Worm (Caenorhabditis elegans) whole organism, L1 larva: Measurements from ENCODE around the gene his-48.
A peak's percentile ranks its signal among the peaks of the same experiment; 100 is the strongest.
"Not testable (repeated sequence)": the region's sequence is repeated elsewhere in the genome, so short reads cannot be mapped to it uniquely, and the experiment has no call there.

Source experiments
- C04F5.9 ChIP-seq: sonication (generic microtip); optimal IDR thresholded peaks from 2 replicates; lab custom pipeline; 2016; ENCODE audit warnings: missing genetic modification characterization, missing compliant biosample characterization
- C34B4.2 ChIP-seq: sonication (generic microtip); optimal IDR thresholded peaks from 2 replicates; lab custom pipeline; 2017; ENCODE audit warnings: mild to moderate bottlenecking, missing genetic modification characterization, missing compliant biosample characterization
- F16B12.6 ChIP-seq: fragments of 150-350 bp; optimal IDR thresholded peaks from 2 replicates; lab custom pipeline; 2014; ENCODE audit warnings: missing biosample characterization, missing genetic modification characterization
- ama-1 ChIP-seq: fragments of 150-350 bp; optimal IDR thresholded peaks from 2 replicates; lab custom pipeline; 2014
- ceh-8 ChIP-seq: fragments of 200-800 bp; sonication (Bioruptor generic); optimal IDR thresholded peaks from 2 replicates; lab custom pipeline; 2018; ENCODE audit warnings: mild to moderate bottlenecking, missing genetic modification characterization, moderate library complexity, missing compliant biosample characterization
- ceh-82 ChIP-seq, 3 experiments: fragments of 150-350 bp in 1 of 3; sonication (generic microtip) in 2 of 3; optimal IDR thresholded peaks; 2 replicates each; lab custom pipeline; 2014 to 2017; ENCODE audit warnings: missing biosample characterization in 3 of 3, missing genetic modification characterization in 3 of 3
- ceh-88 ChIP-seq: fragments of 200-800 bp; sonication (Bioruptor generic); IDR thresholded peaks from 2 replicates; pipeline ENCODE4 v1.3.6; 2022; ENCODE audit warnings: missing genetic modification characterization, missing compliant biosample characterization
- ceh-90 ChIP-seq: sonication (generic microtip); optimal IDR thresholded peaks from 2 replicates; lab custom pipeline; 2016; ENCODE audit warnings: missing genetic modification characterization, missing compliant biosample characterization
- dpl-1 ChIP-seq, 3 experiments: fragments of 150-350 bp in 2 of 3; sonication (generic microtip) in 1 of 3; optimal IDR thresholded peaks; 2 replicates each; lab custom pipeline; 2014 to 2017; ENCODE audit warnings: missing biosample characterization in 3 of 3, missing genetic modification characterization in 3 of 3, missing genetic modification reagents in 3 of 3
- dsc-1 ChIP-seq: sonication (generic microtip); optimal IDR thresholded peaks from 2 replicates; lab custom pipeline; 2016; ENCODE audit warnings: mild to moderate bottlenecking, missing genetic modification characterization, missing compliant biosample characterization
- efl-1 ChIP-seq, 4 experiments: fragments of 150-350 bp; optimal IDR thresholded peaks in 3 of 4; peaks in 1 of 4; 1 replicate in 1 of 4; 2 replicates in 3 of 4; lab custom pipeline; 2014; ENCODE audit warnings: missing biosample characterization in 2 of 4, missing genetic modification characterization in 2 of 4, missing genetic modification reagents in 2 of 4
- egl-13 ChIP-seq: sonication (generic microtip); optimal IDR thresholded peaks from 2 replicates; lab custom pipeline; 2016; ENCODE audit warnings: missing genotype, missing genetic modification reagents, missing genetic modification characterization, missing compliant biosample characterization
- elt-2 ChIP-seq: sonication (generic microtip); optimal IDR thresholded peaks from 2 replicates; lab custom pipeline; 2016; ENCODE audit warnings: missing genetic modification characterization, mild to moderate bottlenecking, inconsistent platforms, missing compliant biosample characterization, missing genetic modification reagents
- fkh-4 ChIP-seq: sonication (generic microtip); optimal IDR thresholded peaks from 2 replicates; lab custom pipeline; 2016; ENCODE audit warnings: missing compliant biosample characterization, missing genetic modification characterization, borderline replicate concordance
- fos-1 ChIP-seq: fragments of 150-350 bp; optimal IDR thresholded peaks from 2 replicates; lab custom pipeline; 2014; ENCODE audit warnings: missing biosample characterization, missing genetic modification characterization
- hlh-17 ChIP-seq: fragments of 200-800 bp; sonication (Bioruptor generic); optimal IDR thresholded peaks from 2 replicates; lab custom pipeline; 2018; ENCODE audit warnings: missing genetic modification characterization, mild to moderate bottlenecking, missing compliant biosample characterization, moderate library complexity, borderline replicate concordance
- hpl-2 ChIP-seq: fragments of 150-350 bp; optimal IDR thresholded peaks from 2 replicates; lab custom pipeline; 2014; ENCODE audit warnings: missing biosample characterization, missing genetic modification reagents, missing genetic modification characterization
- irx-1 ChIP-seq: sonication (generic microtip); optimal IDR thresholded peaks from 2 replicates; lab custom pipeline; 2016; ENCODE audit warnings: missing genetic modification characterization, missing compliant biosample characterization
- jun-1 ChIP-seq: fragments of 150-350 bp; optimal IDR thresholded peaks from 2 replicates; lab custom pipeline; 2014; ENCODE audit warnings: missing biosample characterization, missing genetic modification reagents, missing genetic modification characterization
- lin-13 ChIP-seq: fragments of 150-350 bp; optimal IDR thresholded peaks from 2 replicates; lab custom pipeline; 2014; ENCODE audit warnings: missing biosample characterization, missing genetic modification reagents, missing genetic modification characterization
- lin-14 ChIP-seq: fragments of 200-800 bp; sonication (Bioruptor generic); optimal IDR thresholded peaks from 2 replicates; lab custom pipeline; 2018; ENCODE audit warnings: mild to moderate bottlenecking, missing genetic modification characterization, moderate library complexity, missing compliant biosample characterization
- lin-15B ChIP-seq: fragments of 150-350 bp; sonication (generic microtip); optimal IDR thresholded peaks from 3 replicates; lab custom pipeline; 2014; ENCODE audit warnings: missing biosample characterization, missing genetic modification characterization
- lin-35 ChIP-seq, 2 experiments: fragments of 150-350 bp; optimal IDR thresholded peaks; 2 replicates each; lab custom pipeline; 2014; ENCODE audit warnings: missing biosample characterization in 2 of 2, missing genetic modification characterization in 2 of 2, missing genetic modification reagents in 2 of 2
- lin-39 ChIP-seq: fragments of 150-350 bp; optimal IDR thresholded peaks from 2 replicates; lab custom pipeline; 2014; ENCODE audit warnings: missing biosample characterization, missing genetic modification reagents, missing genetic modification characterization
- lsy-2 ChIP-seq, 2 experiments: fragments of 150-350 bp; optimal IDR thresholded peaks; 2 replicates each; lab custom pipeline; 2014; ENCODE audit warnings: missing biosample characterization in 2 of 2, missing genetic modification characterization in 2 of 2
- mdl-1 ChIP-seq, 2 experiments: fragments of 150-350 bp; optimal IDR thresholded peaks; 2 replicates each; lab custom pipeline; 2014 to 2017; ENCODE audit warnings: missing biosample characterization in 2 of 2, missing genetic modification characterization in 2 of 2, inconsistent platforms in 1 of 2
- mef-2 ChIP-seq: fragments of 150-350 bp; optimal IDR thresholded peaks from 2 replicates; lab custom pipeline; 2014; ENCODE audit warnings: missing biosample characterization, missing genetic modification characterization
- mep-1 ChIP-seq: fragments of 150-350 bp; optimal IDR thresholded peaks from 2 replicates; lab custom pipeline; 2014; ENCODE audit warnings: missing biosample characterization, missing genetic modification characterization
- nhr-11 ChIP-seq: fragments of 150-350 bp; optimal IDR thresholded peaks from 2 replicates; lab custom pipeline; 2014; ENCODE audit warnings: missing biosample characterization, missing genetic modification characterization
- nhr-12 ChIP-seq: sonication (generic microtip); optimal IDR thresholded peaks from 2 replicates; lab custom pipeline; 2017; ENCODE audit warnings: missing biosample characterization, missing genetic modification characterization
- nhr-19 ChIP-seq: fragments of 200-800 bp; sonication (Bioruptor generic); conservative IDR thresholded peaks from 2 replicates; pipeline ENCODE4 v1.3.6; 2022; ENCODE audit warnings: missing genetic modification characterization, missing compliant biosample characterization
- nhr-20 ChIP-seq: sonication (generic microtip); optimal IDR thresholded peaks from 2 replicates; lab custom pipeline; 2016; ENCODE audit warnings: mild to moderate bottlenecking, missing genetic modification characterization, missing compliant biosample characterization
- nhr-237 ChIP-seq: fragments of 150-350 bp; optimal IDR thresholded peaks from 2 replicates; lab custom pipeline; 2014; ENCODE audit warnings: missing biosample characterization, missing genetic modification characterization
- nhr-77 ChIP-seq: fragments of 150-350 bp; optimal IDR thresholded peaks from 2 replicates; lab custom pipeline; 2014; ENCODE audit warnings: missing biosample characterization, missing genetic modification characterization
- nhr-84 ChIP-seq: sonication (generic microtip); optimal IDR thresholded peaks from 2 replicates; lab custom pipeline; 2017; ENCODE audit warnings: missing biosample characterization, missing genetic modification characterization
- nhr-90 ChIP-seq: sonication (generic microtip); optimal IDR thresholded peaks from 2 replicates; lab custom pipeline; 2016; ENCODE audit warnings: mild to moderate bottlenecking, missing genetic modification characterization, missing compliant biosample characterization; ENCODE audit not compliant: poor library complexity
- pag-3 ChIP-seq: sonication (generic microtip); optimal IDR thresholded peaks from 2 replicates; lab custom pipeline; 2017; ENCODE audit warnings: missing genetic modification characterization, mild to moderate bottlenecking, missing compliant biosample characterization, antibody characterized with exemption, borderline replicate concordance; ENCODE audit not compliant: insufficient read depth
- pqm-1 ChIP-seq: sonication (generic microtip); optimal IDR thresholded peaks from 3 replicates; lab custom pipeline; 2017; ENCODE audit warnings: missing biosample characterization, missing genetic modification characterization
- rnt-1 ChIP-seq: sonication (generic microtip); optimal IDR thresholded peaks from 2 replicates; lab custom pipeline; 2016; ENCODE audit warnings: mild to moderate bottlenecking, missing genetic modification characterization, moderate library complexity, missing compliant biosample characterization
- skn-1 ChIP-seq: fragments of 150-350 bp; optimal IDR thresholded peaks from 2 replicates; lab custom pipeline; 2014; ENCODE audit warnings: missing biosample characterization, missing genetic modification characterization
- snpc-4 ChIP-seq: fragments of 150-350 bp; optimal IDR thresholded peaks from 2 replicates; lab custom pipeline; 2014; ENCODE audit warnings: missing biosample characterization, missing genetic modification characterization
- sup-37 ChIP-seq: fragments of 200-800 bp; sonication (Bioruptor generic); optimal IDR thresholded peaks from 2 replicates; lab custom pipeline; 2018; ENCODE audit warnings: mild to moderate bottlenecking, missing genetic modification characterization, missing compliant biosample characterization
- tbx-2 ChIP-seq: sonication (generic microtip); optimal IDR thresholded peaks from 2 replicates; lab custom pipeline; 2016; ENCODE audit warnings: missing genetic modification characterization, missing compliant biosample characterization
- tlp-1 ChIP-seq: fragments of 150-350 bp; optimal IDR thresholded peaks from 2 replicates; lab custom pipeline; 2014; ENCODE audit warnings: missing biosample characterization, missing genetic modification characterization
- unc-86 ChIP-seq: sonication (generic microtip); optimal IDR thresholded peaks from 2 replicates; lab custom pipeline; 2016; ENCODE audit warnings: missing genetic modification characterization, missing compliant biosample characterization
- unc-98 ChIP-seq: fragments of 200-800 bp; sonication (Bioruptor generic); IDR thresholded peaks from 2 replicates; pipeline ENCODE4 v1.3.6; 2022; ENCODE audit warnings: missing genetic modification characterization, missing compliant biosample characterization
- xbp-1 ChIP-seq: sonication (generic microtip); optimal IDR thresholded peaks from 2 replicates; lab custom pipeline; 2016; ENCODE audit warnings: missing genetic modification characterization, missing compliant biosample characterization
- zag-1 ChIP-seq: fragments of 150-350 bp; optimal IDR thresholded peaks from 2 replicates; lab custom pipeline; 2014; ENCODE audit warnings: missing biosample characterization, missing genetic modification characterization
- zip-4 ChIP-seq: fragments of 200-800 bp; sonication (Bioruptor generic); optimal IDR thresholded peaks from 2 replicates; lab custom pipeline; 2018; ENCODE audit warnings: mild to moderate bottlenecking, missing genetic modification characterization, moderate library complexity, missing compliant biosample characterization

his-48 gene

DNA sequence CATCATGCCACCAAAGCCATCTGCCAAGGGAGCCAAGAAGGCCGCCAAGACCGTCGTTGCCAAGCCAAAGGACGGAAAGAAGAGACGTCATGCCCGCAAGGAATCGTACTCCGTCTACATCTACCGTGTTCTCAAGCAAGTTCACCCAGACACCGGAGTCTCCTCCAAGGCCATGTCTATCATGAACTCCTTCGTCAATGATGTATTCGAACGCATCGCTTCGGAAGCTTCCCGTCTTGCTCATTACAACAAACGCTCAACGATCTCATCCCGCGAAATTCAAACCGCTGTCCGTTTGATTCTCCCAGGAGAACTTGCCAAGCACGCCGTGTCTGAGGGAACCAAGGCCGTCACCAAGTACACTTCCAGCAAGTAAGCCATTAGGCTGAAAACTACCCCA is at the start of gene his-48:
his-48 (plus strand) TSS at position 5 of the 400 bp plus-strand sequence.
- not testable (repeated sequence) for TF ChIP-seq nhr-84 (tag; lab: Kevin White, UChicago); nhr-19; lsy-2 (tag; optimal IDR thresholded peaks at IDR 0.05; lab: Kevin White, UChicago)

DNA sequence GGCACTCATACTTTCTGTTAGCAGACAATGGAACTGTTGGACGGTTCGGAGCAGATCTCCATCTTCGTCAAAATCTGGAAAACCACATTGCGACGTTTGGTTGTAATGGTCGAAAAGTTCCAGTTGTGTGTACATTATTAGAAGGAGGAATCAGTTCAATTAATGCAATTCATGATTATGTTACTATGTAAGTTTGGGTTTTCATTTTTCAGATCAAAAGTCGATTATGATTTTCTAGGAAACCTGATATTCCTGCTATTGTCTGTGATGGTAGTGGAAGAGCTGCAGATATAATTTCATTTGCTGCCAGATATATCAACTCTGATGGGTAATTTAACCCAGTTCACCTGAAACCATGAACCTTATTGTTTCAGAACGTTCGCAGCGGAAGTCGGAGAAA is 48.5 kb upstream of the his-48 start:
- TF ChIP-seq dpl-1 (GFP tag; optimal IDR thresholded peaks at IDR 0.05; lab: Kevin White, UChicago), result no peak
- no peak for TF ChIP-seq ceh-8 (GFP tag; lab: Kevin White, UChicago)
- TF ChIP-seq F16B12.6 (tag; lab: Kevin White, UChicago), result no peak
- no peak for TF ChIP-seq fos-1 (tag; lab: Kevin White, UChicago)
- no peak for TF ChIP-seq lin-14 (GFP tag; lab: Kevin White, UChicago)
- no peak for TF ChIP-seq tlp-1 (tag; lab: Kevin White, UChicago)

DNA sequence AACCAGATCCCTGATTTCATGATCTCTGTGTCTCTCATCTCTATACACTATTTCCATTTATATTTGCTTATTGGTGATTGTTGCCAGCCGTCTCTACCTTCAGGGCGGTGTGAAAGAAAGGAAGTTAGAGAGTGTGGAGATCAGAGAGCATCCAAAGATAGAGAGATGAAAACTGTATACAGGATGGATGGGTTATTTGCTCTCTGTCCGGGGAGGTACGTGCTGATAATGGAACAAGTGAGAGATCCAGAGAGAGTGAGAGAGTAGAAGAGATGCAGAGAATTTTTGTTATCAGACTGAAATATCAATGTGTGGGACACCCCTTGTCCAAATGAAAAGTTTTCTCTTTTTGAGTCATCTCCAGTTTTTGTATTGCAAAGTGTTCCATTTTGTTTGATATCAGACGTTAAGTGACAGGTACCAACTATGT is 40.4 kb upstream of the his-48 start:
- TF ChIP-seq egl-13 (tag; lab: Kevin White, UChicago), result no peak
- TF ChIP-seq unc-98 (GFP tag; lab: Robert Waterston, UW), result no peak
- no peak for TF ChIP-seq nhr-11 (tag; lab: Kevin White, UChicago)
- TF ChIP-seq C34B4.2 (tag; lab: Kevin White, UChicago), result no peak
- no peak for TF ChIP-seq xbp-1 (tag; lab: Kevin White, UChicago)
- no peak for TF ChIP-seq hpl-2 (GFP tag; lab: Kevin White, UChicago)
- TF ChIP-seq sup-37 (GFP tag; lab: Kevin White, UChicago), result peak; percentile 6
- TF ChIP-seq dsc-1 (tag; lab: Kevin White, UChicago), result no peak
- TF ChIP-seq lin-15B (tag; lab: Kevin White, UChicago), result no peak
- no peak for TF ChIP-seq fkh-4
- TF ChIP-seq mdl-1 (tag; optimal IDR thresholded peaks at IDR 0.05; lab: Kevin White, UChicago), result peak in 1 of 2 experiments; percentile 25
- TF ChIP-seq skn-1 (tag; lab: Kevin White, UChicago), result no peak
- no peak for TF ChIP-seq snpc-4 (tag; lab: Kevin White, UChicago)
- no peak for TF ChIP-seq unc-86 (tag; lab: Kevin White, UChicago)
- TF ChIP-seq elt-2 (tag; lab: Kevin White, UChicago), result peak; percentile 85
- TF ChIP-seq nhr-90 (tag; lab: Kevin White, UChicago), result peak; percentile 50
- no peak for TF ChIP-seq zip-4
- TF ChIP-seq rnt-1 (tag; lab: Kevin White, UChicago), result no peak
- peak; percentile 46 for TF ChIP-seq jun-1 (tag; lab: Kevin White, UChicago)
- no peak for TF ChIP-seq ceh-8 (GFP tag; lab: Kevin White, UChicago)
- no peak for TF ChIP-seq nhr-12
- TF ChIP-seq fos-1 (tag; lab: Kevin White, UChicago), result no peak
- no peak for TF ChIP-seq ceh-88 (GFP tag; lab: Robert Waterston, UW)
- TF ChIP-seq lsy-2 (tag; optimal IDR thresholded peaks at IDR 0.05; lab: Kevin White, UChicago), result peak in 1 of 2 experiments; percentile 20
- no peak for TF ChIP-seq lin-39 (tag; lab: Kevin White, UChicago)
- TF ChIP-seq tbx-2 (tag; lab: Kevin White, UChicago), result peak; percentile 63
- no peak for TF ChIP-seq hlh-17
- TF ChIP-seq ceh-90 (tag; lab: Kevin White, UChicago), result no peak
- no peak for TF ChIP-seq ama-1 (lab: Kevin White, UChicago)
- no peak for TF ChIP-seq pag-3 (tag; lab: Kevin White, UChicago)
- no peak for TF ChIP-seq mep-1 (tag; lab: Kevin White, UChicago)
- TF ChIP-seq efl-1 (optimal IDR thresholded peaks at IDR 0.05; lab: Kevin White, UChicago), result peak in 1 of 2 experiments; percentile 13
- peak in 1 of 2 experiments; percentile 89 for TF ChIP-seq efl-1 (GFP tag; optimal IDR thresholded peaks at IDR 0.05 in 1 of 2; lab: Kevin White, UChicago)
- no peak for TF ChIP-seq zag-1 (tag; lab: Kevin White, UChicago)
- TF ChIP-seq nhr-237 (tag; lab: Kevin White, UChicago), result no peak
- peak; percentile 28 for TF ChIP-seq pqm-1 (tag; lab: Kevin White, UChicago)
- no peak for TF ChIP-seq C04F5.9 (tag; lab: Kevin White, UChicago)
- peak in 1 of 3 experiments; percentile 1 for TF ChIP-seq ceh-82 (tag; optimal IDR thresholded peaks at IDR 0.05; lab: Kevin White, UChicago)
- TF ChIP-seq nhr-77, result peak; percentile 76
- no peak for TF ChIP-seq irx-1 (tag; lab: Kevin White, UChicago)
- TF ChIP-seq lin-35 (GFP tag; optimal IDR thresholded peaks at IDR 0.05; lab: Kevin White, UChicago), result peak in 1 of 2 experiments; percentile 48
- TF ChIP-seq lin-13 (GFP tag; lab: Kevin White, UChicago), result no peak
- TF ChIP-seq mef-2 (tag; lab: Kevin White, UChicago), result no peak
- TF ChIP-seq nhr-20 (tag; lab: Kevin White, UChicago), result peak; percentile 37
- TF ChIP-seq, all 84 proteins: peak for 13
